Worm (Caenorhabditis elegans): ENCODE data around the gene clc-1.

ce11 chrX:10999176-10999575 lies 48.1 kb upstream of the clc-1 start, which contains the start of gene F59F3.6:
- no peak for TF ChIP-seq elt-2 (tag; optimal IDR thresholded peaks at IDR 0.05)
- peak; percentile 20 for TF ChIP-seq tbx-2 (tag; optimal IDR thresholded peaks at IDR 0.05)
- TF ChIP-seq nhr-12 (tag; optimal IDR thresholded peaks at IDR 0.05) = no peak
- TF ChIP-seq snpc-4 (tag; optimal IDR thresholded peaks at IDR 0.05) = no peak
- no peak for TF ChIP-seq fos-1 (tag; optimal IDR thresholded peaks at IDR 0.05)
- TF ChIP-seq lin-15B (tag; optimal IDR thresholded peaks at IDR 0.05) = no peak
- TF ChIP-seq ztf-11 (tag; optimal IDR thresholded peaks at IDR 0.05) = no peak
- no peak for TF ChIP-seq nhr-90 (tag; optimal IDR thresholded peaks at IDR 0.05; ENCODE audit: poor library complexity)
- no peak for TF ChIP-seq pqm-1 (tag; optimal IDR thresholded peaks at IDR 0.05)
- TF ChIP-seq ces-1 (GFP tag; optimal IDR thresholded peaks at IDR 0.05) = no peak
- no peak for TF ChIP-seq nhr-11 (tag; optimal IDR thresholded peaks at IDR 0.05)

All from whole organism, L1 larva.